Worm (Caenorhabditis elegans) whole organism, L1 larva: ENCODE measurements around the gene stc-1.

Experiments
- C16A3.4 ChIP-seq: fragments of 150-350 bp; optimal IDR thresholded peaks from 2 replicates; lab custom pipeline; 2014; ENCODE audit warnings: missing biosample characterization, missing genetic modification characterization
- C34B4.2 ChIP-seq: sonication (generic microtip); optimal IDR thresholded peaks from 2 replicates; lab custom pipeline; 2017; ENCODE audit warnings: mild to moderate bottlenecking, missing genetic modification characterization, missing compliant biosample characterization
- aly-2 ChIP-seq: fragments of 150-350 bp; optimal IDR thresholded peaks from 2 replicates; lab custom pipeline; 2014; ENCODE audit warnings: missing biosample characterization, missing genetic modification characterization
- blmp-1 ChIP-seq: fragments of 150-350 bp; optimal IDR thresholded peaks from 2 replicates; lab custom pipeline; 2014; ENCODE audit warnings: missing biosample characterization, missing genetic modification characterization
- ceh-63 ChIP-seq: fragments of 200-800 bp; sonication (Bioruptor generic); optimal IDR thresholded peaks from 2 replicates; lab custom pipeline; 2018; ENCODE audit warnings: mild to moderate bottlenecking, missing genetic modification characterization, missing compliant biosample characterization
- ceh-82 ChIP-seq, 3 experiments: fragments of 150-350 bp in 1 of 3; sonication (generic microtip) in 2 of 3; optimal IDR thresholded peaks; 2 replicates each; lab custom pipeline; 2014 to 2017; ENCODE audit warnings: missing biosample characterization in 3 of 3, missing genetic modification characterization in 3 of 3
- ceh-88 ChIP-seq: fragments of 200-800 bp; sonication (Bioruptor generic); IDR thresholded peaks from 2 replicates; pipeline ENCODE4 v1.3.6; 2022; ENCODE audit warnings: missing genetic modification characterization, missing compliant biosample characterization
- ceh-90 ChIP-seq: sonication (generic microtip); optimal IDR thresholded peaks from 2 replicates; lab custom pipeline; 2016; ENCODE audit warnings: missing genetic modification characterization, missing compliant biosample characterization
- ces-1 ChIP-seq: fragments of 150-350 bp; optimal IDR thresholded peaks from 2 replicates; lab custom pipeline; 2014; ENCODE audit warnings: missing biosample characterization, missing genetic modification reagents, missing genetic modification characterization
- dpl-1 ChIP-seq, 3 experiments: fragments of 150-350 bp in 2 of 3; sonication (generic microtip) in 1 of 3; optimal IDR thresholded peaks; 2 replicates each; lab custom pipeline; 2014 to 2017; ENCODE audit warnings: missing biosample characterization in 3 of 3, missing genetic modification characterization in 3 of 3, missing genetic modification reagents in 3 of 3
- dsc-1 ChIP-seq: sonication (generic microtip); optimal IDR thresholded peaks from 2 replicates; lab custom pipeline; 2016; ENCODE audit warnings: mild to moderate bottlenecking, missing genetic modification characterization, missing compliant biosample characterization
- efl-1 ChIP-seq, 4 experiments: fragments of 150-350 bp; optimal IDR thresholded peaks in 3 of 4; peaks in 1 of 4; 1 replicate in 1 of 4; 2 replicates in 3 of 4; lab custom pipeline; 2014; ENCODE audit warnings: missing biosample characterization in 2 of 4, missing genetic modification characterization in 2 of 4, missing genetic modification reagents in 2 of 4
- efl-3 ChIP-seq: fragments of 200-800 bp; sonication (Bioruptor generic); optimal IDR thresholded peaks from 2 replicates; lab custom pipeline; 2018; ENCODE audit warnings: mild to moderate bottlenecking, missing genetic modification characterization, missing compliant biosample characterization
- egl-27 ChIP-seq, 2 experiments: fragments of 150-350 bp in 1 of 2; sonication (generic microtip); optimal IDR thresholded peaks; 3 replicates each; lab custom pipeline; 2017 to 2018; ENCODE audit warnings: missing biosample characterization in 2 of 2, missing genetic modification characterization in 2 of 2, missing genetic modification reagents in 2 of 2
- fkh-10 ChIP-seq: sonication (generic microtip); optimal IDR thresholded peaks from 2 replicates; lab custom pipeline; 2017; ENCODE audit warnings: missing biosample characterization, missing genetic modification reagents, missing genetic modification characterization
- fkh-8 ChIP-seq: sonication (generic microtip); optimal IDR thresholded peaks from 2 replicates; lab custom pipeline; 2016; ENCODE audit warnings: mild to moderate bottlenecking, missing genetic modification characterization, missing compliant biosample characterization
- fos-1 ChIP-seq: fragments of 150-350 bp; optimal IDR thresholded peaks from 2 replicates; lab custom pipeline; 2014; ENCODE audit warnings: missing biosample characterization, missing genetic modification characterization
- grh-1 ChIP-seq: fragments of 200-800 bp; sonication (Bioruptor generic); IDR thresholded peaks from 2 replicates; pipeline ENCODE4 v1.3.6; 2022; ENCODE audit warnings: missing genetic modification reagents, missing genetic modification characterization, missing compliant biosample characterization
- hlh-17 ChIP-seq: fragments of 200-800 bp; sonication (Bioruptor generic); optimal IDR thresholded peaks from 2 replicates; lab custom pipeline; 2018; ENCODE audit warnings: missing genetic modification characterization, mild to moderate bottlenecking, missing compliant biosample characterization, moderate library complexity, borderline replicate concordance
- hpl-2 ChIP-seq: fragments of 150-350 bp; optimal IDR thresholded peaks from 2 replicates; lab custom pipeline; 2014; ENCODE audit warnings: missing biosample characterization, missing genetic modification reagents, missing genetic modification characterization
- isw-1 ChIP-seq: fragments of 200-800 bp; sonication (Bioruptor generic); IDR thresholded peaks from 2 replicates; pipeline ENCODE4 v1.3.6; 2022; ENCODE audit warnings: missing genetic modification characterization, missing compliant biosample characterization
- lin-13 ChIP-seq: fragments of 150-350 bp; optimal IDR thresholded peaks from 2 replicates; lab custom pipeline; 2014; ENCODE audit warnings: missing biosample characterization, missing genetic modification reagents, missing genetic modification characterization
- lin-15B ChIP-seq: fragments of 150-350 bp; sonication (generic microtip); optimal IDR thresholded peaks from 3 replicates; lab custom pipeline; 2014; ENCODE audit warnings: missing biosample characterization, missing genetic modification characterization
- lin-35 ChIP-seq, 2 experiments: fragments of 150-350 bp; optimal IDR thresholded peaks; 2 replicates each; lab custom pipeline; 2014; ENCODE audit warnings: missing biosample characterization in 2 of 2, missing genetic modification characterization in 2 of 2, missing genetic modification reagents in 2 of 2
- lin-39 ChIP-seq: fragments of 150-350 bp; optimal IDR thresholded peaks from 2 replicates; lab custom pipeline; 2014; ENCODE audit warnings: missing biosample characterization, missing genetic modification reagents, missing genetic modification characterization
- lsy-2 ChIP-seq, 2 experiments: fragments of 150-350 bp; optimal IDR thresholded peaks; 2 replicates each; lab custom pipeline; 2014; ENCODE audit warnings: missing biosample characterization in 2 of 2, missing genetic modification characterization in 2 of 2
- mdl-1 ChIP-seq, 2 experiments: fragments of 150-350 bp; optimal IDR thresholded peaks; 2 replicates each; lab custom pipeline; 2014 to 2017; ENCODE audit warnings: missing biosample characterization in 2 of 2, missing genetic modification characterization in 2 of 2, inconsistent platforms in 1 of 2
- mef-2 ChIP-seq: fragments of 150-350 bp; optimal IDR thresholded peaks from 2 replicates; lab custom pipeline; 2014; ENCODE audit warnings: missing biosample characterization, missing genetic modification characterization
- mep-1 ChIP-seq: fragments of 150-350 bp; optimal IDR thresholded peaks from 2 replicates; lab custom pipeline; 2014; ENCODE audit warnings: missing biosample characterization, missing genetic modification characterization
- nhr-11 ChIP-seq: fragments of 150-350 bp; optimal IDR thresholded peaks from 2 replicates; lab custom pipeline; 2014; ENCODE audit warnings: missing biosample characterization, missing genetic modification characterization
- nhr-12 ChIP-seq: sonication (generic microtip); optimal IDR thresholded peaks from 2 replicates; lab custom pipeline; 2017; ENCODE audit warnings: missing biosample characterization, missing genetic modification characterization
- nhr-237 ChIP-seq: fragments of 150-350 bp; optimal IDR thresholded peaks from 2 replicates; lab custom pipeline; 2014; ENCODE audit warnings: missing biosample characterization, missing genetic modification characterization
- nhr-28 ChIP-seq: fragments of 150-350 bp; optimal IDR thresholded peaks from 2 replicates; lab custom pipeline; 2014; ENCODE audit warnings: missing biosample characterization, missing genetic modification characterization
- nhr-77 ChIP-seq: fragments of 150-350 bp; optimal IDR thresholded peaks from 2 replicates; lab custom pipeline; 2014; ENCODE audit warnings: missing biosample characterization, missing genetic modification characterization
- nhr-85 ChIP-seq: sonication (generic microtip); peaks from one replicate; lab custom pipeline; 2016; ENCODE audit warnings: missing genetic modification characterization, inconsistent platforms, missing compliant biosample characterization
- nhr-90 ChIP-seq: sonication (generic microtip); optimal IDR thresholded peaks from 2 replicates; lab custom pipeline; 2016; ENCODE audit warnings: mild to moderate bottlenecking, missing genetic modification characterization, missing compliant biosample characterization; ENCODE audit not compliant: poor library complexity
- skn-1 ChIP-seq: fragments of 150-350 bp; optimal IDR thresholded peaks from 2 replicates; lab custom pipeline; 2014; ENCODE audit warnings: missing biosample characterization, missing genetic modification characterization
- snu-23 ChIP-seq: sonication (generic microtip); optimal IDR thresholded peaks from 2 replicates; lab custom pipeline; 2016; ENCODE audit warnings: missing genetic modification characterization, missing compliant biosample characterization
- sptf-1 ChIP-seq: fragments of 150-350 bp; optimal IDR thresholded peaks from 2 replicates; lab custom pipeline; 2014; ENCODE audit warnings: missing biosample characterization, missing genetic modification characterization
- sup-37 ChIP-seq: fragments of 200-800 bp; sonication (Bioruptor generic); optimal IDR thresholded peaks from 2 replicates; lab custom pipeline; 2018; ENCODE audit warnings: mild to moderate bottlenecking, missing genetic modification characterization, missing compliant biosample characterization
- swsn-7 ChIP-seq: sonication (generic microtip); optimal IDR thresholded peaks from 2 replicates; lab custom pipeline; 2016; ENCODE audit warnings: missing genetic modification characterization, missing compliant biosample characterization
- unc-130 ChIP-seq: fragments of 150-350 bp; optimal IDR thresholded peaks from 2 replicates; lab custom pipeline; 2017; ENCODE audit warnings: missing biosample characterization, missing genetic modification characterization, inconsistent platforms
- unc-30 ChIP-seq: sonication (generic microtip); optimal IDR thresholded peaks from 2 replicates; lab custom pipeline; 2017; ENCODE audit warnings: missing biosample characterization, missing genetic modification characterization
- unc-62 ChIP-seq: fragments of 150-350 bp; optimal IDR thresholded peaks from 2 replicates; lab custom pipeline; 2014; ENCODE audit warnings: missing biosample characterization, missing genetic modification reagents, missing genetic modification characterization
- xbp-1 ChIP-seq: sonication (generic microtip); optimal IDR thresholded peaks from 2 replicates; lab custom pipeline; 2016; ENCODE audit warnings: missing genetic modification characterization, missing compliant biosample characterization
- zip-4 ChIP-seq: fragments of 200-800 bp; sonication (Bioruptor generic); optimal IDR thresholded peaks from 2 replicates; lab custom pipeline; 2018; ENCODE audit warnings: mild to moderate bottlenecking, missing genetic modification characterization, moderate library complexity, missing compliant biosample characterization
- ztf-11 ChIP-seq, 2 experiments: sonication (generic microtip); optimal IDR thresholded peaks; 2 replicates each; lab custom pipeline; 2016 to 2017; ENCODE audit warnings: missing genetic modification characterization in 2 of 2, missing biosample characterization in 1 of 2, missing compliant biosample characterization in 1 of 2

stc-1 gene

DNA sequence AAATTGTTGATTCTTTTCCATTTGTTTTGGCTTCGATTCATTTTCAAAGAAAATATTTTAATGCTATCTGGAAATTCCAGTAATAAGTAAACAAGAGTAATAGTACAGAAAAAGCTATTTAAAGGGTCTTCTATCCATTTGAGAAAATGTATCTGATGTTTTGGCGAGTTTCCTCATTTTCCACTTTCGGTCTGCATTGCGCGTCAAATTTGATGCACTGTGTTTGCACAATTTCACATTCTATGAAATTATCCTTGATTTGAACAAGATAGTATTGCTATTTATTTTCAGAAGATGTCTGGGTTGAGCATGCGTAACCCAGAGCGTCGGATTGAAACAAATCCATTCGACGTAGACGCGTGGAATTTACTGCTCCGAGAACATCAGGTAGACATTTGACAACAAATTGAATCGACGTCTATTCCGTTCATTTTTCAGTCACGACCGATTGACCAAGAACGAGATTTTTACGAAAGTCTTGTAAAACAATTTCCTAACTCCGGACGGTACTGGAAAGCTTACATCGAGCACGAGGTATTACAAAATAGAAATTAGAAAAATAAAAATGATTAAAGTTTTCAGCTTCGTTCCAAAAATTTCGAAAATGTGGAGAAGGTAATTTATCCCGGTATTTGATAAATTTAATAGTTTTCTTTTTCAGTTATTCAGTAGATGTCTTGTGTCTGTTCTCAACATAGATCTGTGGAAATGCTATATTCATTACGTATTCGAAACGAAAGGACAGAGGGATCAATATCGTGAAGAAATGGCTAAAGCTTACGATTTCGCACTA is 37.8 kb upstream of the stc-1 start, which contains the start of gene suf-1 (continued):
- TF ChIP-seq efl-3 (GFP tag; lab: Kevin White, UChicago) (no peak), dpl-1 (GFP tag; optimal IDR thresholded peaks at IDR 0.05; lab: Kevin White, UChicago) (peak in 2 of 3 experiments; percentile 22 to 44), hpl-2 (GFP tag; lab: Kevin White, UChicago) (no peak), fkh-8 (tag; lab: Kevin White, UChicago) (no peak), dsc-1 (tag; lab: Kevin White, UChicago) (peak; percentile 14), grh-1 (0 out of 2 replicates have a peak, but pooled peaks have one; percentile 25), sup-37 (GFP tag; lab: Kevin White, UChicago) (no peak), nhr-90 (tag; lab: Kevin White, UChicago) (peak; percentile 42), lsy-2 (tag; optimal IDR thresholded peaks at IDR 0.05; lab: Kevin White, UChicago) (peak; percentile 43 to 85), blmp-1 (peak; percentile 35), lin-35 (GFP tag; optimal IDR thresholded peaks at IDR 0.05; lab: Kevin White, UChicago) (peak; percentile 1 to 47), fos-1 (tag; lab: Kevin White, UChicago) (peak; percentile 0), swsn-7 (tag; lab: Kevin White, UChicago) (peak; percentile 36), snu-23 (GFP tag; lab: Kevin White, UChicago) (peak; percentile 42), lin-15B (tag; lab: Kevin White, UChicago) (no peak), skn-1 (no peak)

DNA sequence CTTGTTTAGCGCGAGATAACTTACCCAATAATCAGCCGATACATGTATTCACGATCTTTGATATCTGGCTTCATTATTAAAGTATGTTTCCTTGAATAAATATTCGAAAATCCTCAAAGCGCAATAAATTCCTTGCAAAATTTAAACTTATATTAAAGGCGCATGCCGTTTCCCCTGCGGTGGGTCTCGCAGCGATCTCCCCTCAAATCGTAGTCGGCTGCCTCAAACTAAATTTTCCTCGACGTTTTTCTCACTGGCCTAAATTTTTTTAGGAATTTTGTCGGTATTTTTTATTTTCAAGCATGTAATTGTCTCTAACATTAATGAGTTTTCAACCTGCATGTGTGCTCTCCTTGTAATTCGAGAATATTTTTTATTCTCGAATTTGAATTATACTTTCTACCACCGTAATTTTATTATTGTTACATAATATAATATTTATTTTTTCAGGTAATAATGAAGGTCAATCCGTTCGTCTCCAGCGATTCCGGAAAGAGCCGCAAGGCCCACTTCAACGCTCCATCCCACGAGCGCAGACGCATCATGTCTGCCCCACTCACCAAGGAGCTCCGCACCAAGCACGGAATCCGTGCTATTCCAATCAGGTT is 36.5 kb upstream of the stc-1 start, which contains the start of the genes cpf-1 and rpl-26:
TSS of gene cpf-1 (minus strand) at position 104 of the 608 bp plus-strand sequence.
TSS of gene rpl-26 (plus strand) at position 449 of the 608 bp plus-strand sequence.
- TF ChIP-seq lin-13 = peak; percentile 12
- TF ChIP-seq nhr-28 (tag; lab: Kevin White, UChicago) = no peak
- no peak for TF ChIP-seq unc-62 (GFP tag; lab: Kevin White, UChicago)
- TF ChIP-seq unc-30 = no peak
- no peak for TF ChIP-seq ztf-11 (tag; optimal IDR thresholded peaks at IDR 0.05; lab: Kevin White, UChicago)
- TF ChIP-seq zip-4 (GFP tag; lab: Kevin White, UChicago) = no peak
- TF ChIP-seq nhr-77 (tag; lab: Kevin White, UChicago) = peak; percentile 37
- no peak for TF ChIP-seq sptf-1 (tag; lab: Kevin White, UChicago)
- no peak for TF ChIP-seq ceh-88
- no peak for TF ChIP-seq hpl-2 (GFP tag; lab: Kevin White, UChicago)
- peak; percentile 48 for TF ChIP-seq xbp-1 (tag; lab: Kevin White, UChicago)
- peak in 1 of 2 experiments; percentile 39 for TF ChIP-seq mdl-1 (tag; optimal IDR thresholded peaks at IDR 0.05; lab: Kevin White, UChicago)
- TF ChIP-seq C34B4.2 (tag; lab: Kevin White, UChicago) = no peak
- TF ChIP-seq mep-1 (tag; lab: Kevin White, UChicago) = peak; percentile 69
- TF ChIP-seq lin-39 (tag; lab: Kevin White, UChicago) = no peak
- TF ChIP-seq nhr-11 (tag; lab: Kevin White, UChicago) = no peak
- no peak for TF ChIP-seq nhr-12 (tag; lab: Kevin White, UChicago)
- no peak for TF ChIP-seq ceh-63
- no peak for TF ChIP-seq aly-2 (tag; lab: Kevin White, UChicago)
- peak; percentile 56 for TF ChIP-seq unc-130 (tag; lab: Kevin White, UChicago)
- peak; percentile 61 for TF ChIP-seq C16A3.4 (tag; lab: Kevin White, UChicago)
- no peak for TF ChIP-seq hlh-17 (GFP tag; lab: Kevin White, UChicago)
- peak; percentile 67 for TF ChIP-seq blmp-1
- TF ChIP-seq fkh-10 (GFP tag; lab: Kevin White, UChicago) = no peak
- TF ChIP-seq isw-1 (GFP tag; lab: Robert Waterston, UW) = peak; percentile 38; the same call in 1 of the 2 replicates
- no peak for TF ChIP-seq dsc-1 (tag; lab: Kevin White, UChicago)
- no peak for TF ChIP-seq egl-27 (tag; optimal IDR thresholded peaks at IDR 0.05; lab: Kevin White, UChicago)
- peak; percentile 53 for TF ChIP-seq swsn-7 (tag; lab: Kevin White, UChicago)
- TF ChIP-seq ceh-82 (tag; optimal IDR thresholded peaks at IDR 0.05; lab: Kevin White, UChicago) = peak; percentile 10 to 61 (median 23)
- TF ChIP-seq grh-1 = no peak
- no peak for TF ChIP-seq mef-2
- TF ChIP-seq nhr-237 (tag; lab: Kevin White, UChicago) = no peak
- TF ChIP-seq ceh-90 (tag; lab: Kevin White, UChicago) = no peak
- TF ChIP-seq fos-1 (tag; lab: Kevin White, UChicago) = peak; percentile 25
- TF ChIP-seq nhr-85 (tag; lab: Kevin White, UChicago) = peak; percentile 48
- peak; percentile 72 to 73 for TF ChIP-seq efl-1 (optimal IDR thresholded peaks at IDR 0.05; lab: Kevin White, UChicago)
- TF ChIP-seq efl-1 (GFP tag; optimal IDR thresholded peaks at IDR 0.05 in 1 of 2; lab: Kevin White, UChicago) = peak; percentile 73 to 96
- peak; percentile 65 to 78 (median 67) for TF ChIP-seq dpl-1 (GFP tag; optimal IDR thresholded peaks at IDR 0.05; lab: Kevin White, UChicago)
- no peak for TF ChIP-seq ces-1 (GFP tag; lab: Kevin White, UChicago)
